Fruit fly (Drosophila melanogaster) whole organism, wandering third instar larva: Measurements from ENCODE around the gene Hipk.
A peak's percentile ranks its signal among the peaks of the same experiment; 100 is the strongest.

Source experiments
- Abd-B ChIP-seq: fragments of >200 bp; optimal IDR thresholded peaks from 2 replicates; lab custom pipeline; 2017; ENCODE audit warnings: missing biosample characterization, missing genetic modification characterization
- CG9705 ChIP-seq: fragments of 200-800 bp; sonication (Bioruptor generic); optimal IDR thresholded peaks from 2 replicates; lab custom pipeline; 2018; ENCODE audit warnings: missing biosample characterization, mild to moderate bottlenecking, missing genetic modification characterization
- CrebA ChIP-seq: fragments of 200-800 bp; sonication (Bioruptor generic); optimal IDR thresholded peaks from 2 replicates; lab custom pipeline; 2016; ENCODE audit warnings: missing biosample characterization, mild to moderate bottlenecking, missing genetic modification characterization, borderline replicate concordance
- Dfd ChIP-seq: fragments of >200 bp; optimal IDR thresholded peaks from 2 replicates; lab custom pipeline; 2017; ENCODE audit warnings: missing biosample characterization, missing genetic modification characterization
- Dif ChIP-seq: fragments of 200-275, 200-300 bp; sonication (Bioruptor generic); optimal IDR thresholded peaks from 2 replicates; lab custom pipeline; 2018; ENCODE audit warnings: missing biosample characterization, missing genetic modification characterization; ENCODE audit not compliant: partially characterized antibody
- GATAd ChIP-seq: sonication (Bioruptor generic); optimal IDR thresholded peaks from 2 replicates; lab custom pipeline; 2016; ENCODE audit warnings: missing biosample characterization, missing genetic modification characterization
- HLH106 ChIP-seq: fragments of 200-800 bp; optimal IDR thresholded peaks from 3 replicates; lab custom pipeline; 2019; ENCODE audit warnings: missing biosample characterization, mild to moderate bottlenecking, missing genetic modification characterization, moderate library complexity
- Hnf4 ChIP-seq: fragments of 200-800 bp; sonication (Bioruptor generic); optimal IDR thresholded peaks from 2 replicates; lab custom pipeline; 2016; ENCODE audit warnings: missing biosample characterization, mild to moderate bottlenecking, missing genetic modification characterization
- Hr78 ChIP-seq: fragments of >200 bp; optimal IDR thresholded peaks from 2 replicates; lab custom pipeline; 2017; ENCODE audit warnings: missing biosample characterization, missing genetic modification characterization
- Hr83 ChIP-seq: fragments of 200-300 bp; sonication (Bioruptor generic); optimal IDR thresholded peaks from 2 replicates; lab custom pipeline; 2016; ENCODE audit warnings: missing biosample characterization, mild to moderate bottlenecking, missing genetic modification characterization, moderate library complexity; ENCODE audit not compliant: poor library complexity, severe bottlenecking
- Jra ChIP-seq: sonication (Bioruptor generic); optimal IDR thresholded peaks from 2 replicates; lab custom pipeline; 2016; ENCODE audit warnings: missing biosample characterization, missing genetic modification characterization
- Mio ChIP-seq: sonication (Bioruptor generic); optimal IDR thresholded peaks from 2 replicates; lab custom pipeline; 2016; ENCODE audit warnings: missing biosample characterization, missing genetic modification characterization
- Myc ChIP-seq: fragments of >200 bp; optimal IDR thresholded peaks from 2 replicates; lab custom pipeline; 2017
- N ChIP-seq: fragments of >200 bp; optimal IDR thresholded peaks from 2 replicates; lab custom pipeline; 2018; ENCODE audit warnings: missing biosample characterization, missing external identifiers, missing genetic modification characterization
- OdsH ChIP-seq: fragments of 200-800 bp; sonication (Bioruptor generic); optimal IDR thresholded peaks from 2 replicates; lab custom pipeline; 2016; ENCODE audit warnings: missing biosample characterization, mild to moderate bottlenecking, missing genetic modification characterization
- Rel ChIP-seq, 2 experiments: fragments of 200-800 bp; sonication (Bioruptor generic) in 1 of 2; optimal IDR thresholded peaks; 2 replicates in 1 of 2; 3 replicates in 1 of 2; lab custom pipeline; 2016 to 2019; ENCODE audit warnings: mild to moderate bottlenecking in 2 of 2, missing biosample characterization in 2 of 2, missing genetic modification characterization in 2 of 2, moderate library complexity in 1 of 2
- Sp1 ChIP-seq: fragments of 200-800 bp; sonication (Bioruptor generic); optimal IDR thresholded peaks from 3 replicates; lab custom pipeline; 2019; ENCODE audit warnings: missing biosample characterization, mild to moderate bottlenecking, missing genetic modification characterization, moderate library complexity
- br ChIP-seq: fragments of 200-800 bp; sonication (Bioruptor generic); optimal IDR thresholded peaks from 2 replicates; lab custom pipeline; 2016; ENCODE audit warnings: missing biosample characterization, missing genetic modification characterization
- brk ChIP-seq: fragments of 200-800 bp; sonication (Bioruptor generic); optimal IDR thresholded peaks from 2 replicates; lab custom pipeline; 2016; ENCODE audit warnings: missing biosample characterization, mild to moderate bottlenecking, missing genetic modification characterization
- dl ChIP-seq, 2 experiments: fragments of 175-275, 200-275 bp in 1 of 2; fragments of 200-275 bp in 1 of 2; sonication (Bioruptor generic); optimal IDR thresholded peaks; lab custom pipeline; 2018; ENCODE audit warnings: mild to moderate bottlenecking in 2 of 2, missing biosample characterization in 2 of 2, missing genetic modification characterization in 2 of 2, moderate library complexity in 2 of 2; ENCODE audit not compliant: partially characterized antibody in 2 of 2, insufficient read depth in 1 of 2
- dmrt93B ChIP-seq: fragments of 200-800 bp; sonication (Bioruptor generic); optimal IDR thresholded peaks from 2 replicates; lab custom pipeline; 2018; ENCODE audit warnings: missing biosample characterization, mild to moderate bottlenecking, missing genetic modification characterization
- dsf ChIP-seq: sonication (Bioruptor generic); optimal IDR thresholded peaks from 2 replicates; lab custom pipeline; 2016; ENCODE audit warnings: missing biosample characterization, missing genetic modification characterization, borderline replicate concordance
- ey ChIP-seq: fragments of 200-800 bp; sonication (Bioruptor generic); optimal IDR thresholded peaks from 2 replicates; lab custom pipeline; 2016; ENCODE audit warnings: missing biosample characterization, missing genetic modification characterization
- foxo ChIP-seq, 2 experiments: fragments of 200-800 bp; sonication (Bioruptor generic); optimal IDR thresholded peaks; 2 replicates in 1 of 2; 3 replicates in 1 of 2; lab custom pipeline; 2016 to 2017; ENCODE audit warnings: missing biosample characterization in 2 of 2, missing genetic modification characterization in 2 of 2
- fru ChIP-seq: fragments of 200-800 bp; sonication (Bioruptor generic); optimal IDR thresholded peaks from 3 replicates; lab custom pipeline; 2016; ENCODE audit warnings: missing biosample characterization, mild to moderate bottlenecking, missing genetic modification characterization
- h ChIP-seq: fragments of 200-800 bp; sonication (Bioruptor generic); optimal IDR thresholded peaks from 3 replicates; lab custom pipeline; 2016; ENCODE audit warnings: missing biosample characterization, mild to moderate bottlenecking, missing genetic modification characterization
- jim ChIP-seq: fragments of 175-275, 200-325 bp; sonication (Bioruptor generic); optimal IDR thresholded peaks from 2 replicates; lab custom pipeline; 2016; ENCODE audit warnings: missing biosample characterization, mild to moderate bottlenecking, missing genetic modification characterization
- pan ChIP-seq: fragments of >200 bp; optimal IDR thresholded peaks from 2 replicates; lab custom pipeline; 2017
- psq ChIP-seq: fragments of 200-800 bp; sonication (Bioruptor generic); optimal IDR thresholded peaks from 3 replicates; lab custom pipeline; 2017; ENCODE audit warnings: missing biosample characterization, mild to moderate bottlenecking, missing genetic modification characterization, moderate library complexity
- rgr ChIP-seq: fragments of 200-800 bp; sonication (Bioruptor generic); optimal IDR thresholded peaks from 3 replicates; lab custom pipeline; 2016; ENCODE audit warnings: missing biosample characterization, mild to moderate bottlenecking, missing genetic modification characterization
- sage ChIP-seq: fragments of 200-800 bp; sonication (Bioruptor generic); optimal IDR thresholded peaks from 2 replicates; lab custom pipeline; 2016; ENCODE audit warnings: missing biosample characterization, mild to moderate bottlenecking, missing genetic modification characterization
- sv ChIP-seq: fragments of 200-800 bp; sonication (Bioruptor generic); optimal IDR thresholded peaks from 3 replicates; lab custom pipeline; 2016; ENCODE audit warnings: missing biosample characterization, missing genetic modification characterization
- tai ChIP-seq: sonication (Bioruptor generic); optimal IDR thresholded peaks from 2 replicates; lab custom pipeline; 2016; ENCODE audit warnings: missing biosample characterization, missing genetic modification characterization
- usp ChIP-seq: fragments of >200 bp; optimal IDR thresholded peaks from 2 replicates; lab custom pipeline; 2017; ENCODE audit warnings: missing biosample characterization, missing genetic modification characterization
- woc ChIP-seq: sonication (Bioruptor generic); optimal IDR thresholded peaks from 2 replicates; lab custom pipeline; 2016; ENCODE audit warnings: missing biosample characterization, mild to moderate bottlenecking, missing genetic modification characterization

Hipk gene

DNA sequence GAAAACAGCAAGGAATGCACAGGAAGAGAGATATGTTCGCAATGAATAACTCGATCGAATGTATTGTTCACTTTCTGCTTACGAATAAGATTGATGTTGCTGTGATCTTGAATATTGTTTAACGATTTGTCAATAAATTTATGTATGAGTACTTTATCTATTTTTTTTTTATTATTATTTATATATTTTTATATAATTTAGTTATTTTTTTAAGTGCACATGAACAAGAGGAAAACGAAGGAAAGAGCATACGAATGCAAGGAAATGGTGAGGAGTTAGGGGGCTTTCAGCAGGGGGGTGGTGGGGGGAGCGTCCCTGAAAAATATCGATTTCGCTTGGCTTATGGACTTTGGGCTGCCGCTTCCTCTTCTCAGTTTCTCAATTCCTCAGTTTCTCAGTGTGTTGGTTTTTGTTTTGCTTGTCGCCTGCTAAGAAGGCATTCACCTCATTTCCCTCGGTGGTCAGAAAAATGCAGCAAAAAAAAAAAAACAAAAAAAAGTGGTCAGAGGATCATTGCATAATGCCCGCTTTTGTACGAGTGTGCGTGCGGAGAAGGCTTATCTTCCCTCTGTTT, 11.5 kb upstream of the Hipk start (continued):
- TF ChIP-seq Myc (lab: Kevin White, UChicago) (no peak), h (no peak), Dif (no peak), Hr78 (GFP tag; lab: Kevin White, UChicago) (no peak), OdsH (GFP tag; lab: Kevin White, UChicago) (peak; percentile 15)

DNA sequence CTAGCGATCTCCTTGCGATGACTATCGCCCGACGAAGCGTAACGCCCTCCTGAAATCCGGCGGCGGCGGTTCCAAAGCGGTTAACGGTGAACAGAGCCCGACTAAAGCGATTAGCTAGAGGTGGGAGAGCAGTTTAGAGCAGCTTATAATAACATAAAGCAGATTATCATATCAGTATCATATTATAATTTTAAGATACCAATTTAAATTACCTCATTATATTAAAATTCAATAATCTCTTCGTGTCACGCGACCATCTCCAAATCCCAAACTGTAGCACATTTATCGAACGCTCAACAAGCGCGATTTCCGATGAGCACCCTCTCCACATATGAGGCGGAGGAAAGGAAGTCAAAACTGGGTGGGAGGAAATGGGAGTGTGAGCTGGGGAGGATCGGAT, 9.1 kb upstream of the Hipk start:
- TF ChIP-seq usp (no peak), h (peak; percentile 11), br (GFP tag; lab: Kevin White, UChicago) (no peak), Abd-B (GFP tag; lab: Kevin White, UChicago) (no peak), foxo (GFP tag; optimal IDR thresholded peaks at IDR 0.05; lab: Kevin White, UChicago) (peak in 1 of 2 experiments; percentile 13), brk (GFP tag; lab: Kevin White, UChicago) (no peak), ey (GFP tag; lab: Kevin White, UChicago) (no peak), dl (GFP tag; optimal IDR thresholded peaks at IDR 0.05; lab: Kevin White, UChicago; ENCODE audit: insufficient read depth in 1 of 2, partially characterized antibody in 2 of 2) (no peak), Mio (GFP tag; lab: Kevin White, UChicago) (no peak), woc (GFP tag; lab: Kevin White, UChicago) (no peak), psq (no peak), Jra (GFP tag; lab: Kevin White, UChicago) (no peak), Dfd (GFP tag; lab: Kevin White, UChicago) (no peak), sage (GFP tag; lab: Kevin White, UChicago) (no peak), fru (GFP tag; lab: Kevin White, UChicago) (no peak)
- TF ChIP-seq, all 38 proteins: peak for 2

DNA sequence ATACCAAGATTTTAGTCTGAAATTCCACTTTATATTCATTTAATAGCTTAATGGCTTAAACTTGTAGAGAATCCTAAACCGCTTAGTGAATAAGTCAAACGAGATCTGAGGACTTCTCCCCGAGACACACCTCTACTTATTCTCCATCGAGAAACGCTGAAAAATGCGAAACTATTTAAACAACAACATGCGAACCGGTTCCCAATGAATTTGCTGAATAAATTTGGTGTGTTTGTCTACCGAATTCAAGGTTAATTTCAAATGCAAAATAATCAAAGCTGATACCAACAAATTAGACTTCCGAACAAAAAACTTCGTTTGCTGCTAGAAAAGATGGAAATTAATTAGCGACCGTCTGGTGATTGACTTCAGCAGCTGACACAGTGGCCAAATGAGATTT, 6.8 kb upstream of the Hipk start:
- no peak for TF ChIP-seq Hnf4
- no peak for TF ChIP-seq h
- no peak for TF ChIP-seq Dif
- TF ChIP-seq woc (GFP tag; lab: Kevin White, UChicago), result no peak
- no peak for TF ChIP-seq dsf (GFP tag; lab: Kevin White, UChicago)
- no peak for TF ChIP-seq jim (GFP tag; lab: Kevin White, UChicago)
- TF ChIP-seq tai (GFP tag; lab: Kevin White, UChicago), result no peak
- no peak for TF ChIP-seq Sp1 (GFP tag; lab: Kevin White, UChicago)
- TF ChIP-seq CrebA (GFP tag; lab: Kevin White, UChicago), result no peak
- no peak for TF ChIP-seq psq
- no peak for TF ChIP-seq br (GFP tag; lab: Kevin White, UChicago)

DNA sequence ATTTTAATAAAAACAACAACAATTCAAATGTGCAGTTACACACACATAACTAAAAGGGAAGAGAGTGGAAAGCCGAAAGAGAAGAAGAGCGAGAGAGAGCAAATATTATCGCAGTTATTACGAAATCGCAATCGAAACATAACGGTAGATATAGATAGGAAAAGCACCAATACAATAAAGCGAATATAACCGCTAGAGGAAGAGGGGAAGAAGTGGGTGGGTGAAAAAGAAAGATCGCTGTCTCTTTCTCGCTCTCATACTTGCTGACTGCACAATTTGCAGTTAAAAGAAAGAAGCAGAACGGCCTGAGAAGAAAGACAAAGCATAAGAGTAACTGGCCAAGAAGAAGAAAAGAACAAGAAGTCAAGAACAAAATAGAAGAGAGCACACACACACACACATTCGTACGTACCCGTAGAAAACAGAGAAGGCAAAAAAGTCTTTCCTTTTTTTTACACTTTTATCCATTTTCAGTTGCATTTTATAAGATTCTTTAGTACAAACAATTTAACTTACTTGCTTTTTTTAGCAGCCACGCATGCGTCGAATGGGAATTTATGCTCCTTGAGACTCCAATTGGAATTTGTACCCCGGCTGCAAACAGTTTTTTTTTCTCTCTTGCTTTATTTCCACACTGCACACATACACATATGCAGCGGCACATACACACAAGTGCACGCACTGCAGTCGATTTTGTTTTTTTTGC, 3.3 kb upstream of the Hipk start:
- TF ChIP-seq Sp1 (GFP tag; lab: Kevin White, UChicago), result peak; percentile 19
- peak; percentile 58 for TF ChIP-seq Hnf4
- no peak for TF ChIP-seq jim (GFP tag; lab: Kevin White, UChicago)
- TF ChIP-seq psq, result peak; percentile 67

DNA sequence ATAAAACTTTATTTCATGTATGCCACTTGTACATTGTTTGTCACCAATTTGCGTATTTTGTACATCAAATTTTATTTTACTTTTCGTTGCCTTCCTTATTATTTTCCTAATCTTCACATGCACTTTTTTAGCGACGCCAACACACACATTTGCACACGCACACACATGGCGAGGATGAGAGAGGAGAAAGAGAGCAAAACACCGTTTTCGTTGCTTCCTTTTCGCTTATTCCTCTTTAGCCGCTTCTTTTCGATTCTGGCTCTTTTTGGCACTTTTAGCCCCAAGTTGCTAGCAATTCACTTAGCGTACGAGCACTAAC, 2.8 kb upstream of the Hipk start:
- TF ChIP-seq tai (GFP tag; lab: Kevin White, UChicago) (no peak), Mio (GFP tag; lab: Kevin White, UChicago) (no peak), N (GFP tag; lab: Kevin White, UChicago) (peak; percentile 36)

DNA sequence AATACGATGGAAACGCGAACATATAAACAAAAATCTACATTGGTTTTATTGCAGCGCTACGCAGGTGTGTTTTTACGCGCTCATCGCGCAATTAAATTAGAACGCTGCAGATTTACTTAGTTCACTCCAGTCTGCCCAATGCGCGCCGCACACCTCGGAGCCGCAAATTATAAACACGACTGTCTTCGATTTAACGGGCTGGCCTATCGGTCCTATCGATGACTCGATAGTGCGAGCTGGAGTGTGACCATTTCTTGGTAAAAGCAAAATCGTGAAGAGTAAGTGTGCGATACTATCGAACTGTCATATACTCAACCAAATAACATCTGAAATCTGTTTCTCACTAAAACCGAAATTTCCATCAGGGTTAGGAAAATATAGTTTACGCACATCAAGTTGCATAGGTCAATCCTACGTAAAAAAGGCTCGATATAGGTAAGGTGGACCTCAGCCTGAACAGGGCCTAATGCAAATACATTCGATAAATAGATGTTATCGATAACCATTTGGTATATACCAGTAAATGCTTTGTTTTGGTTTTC, 2.4 kb upstream of the Hipk start, which contains the start of the genes klar and BORCS6:
Gene klar, minus strand, starts transcription at position 183 of the 542 bp plus-strand sequence.
Gene BORCS6, plus strand, starts transcription at position 420 of the 542 bp plus-strand sequence.
- TF ChIP-seq fru (GFP tag; lab: Kevin White, UChicago) (peak; percentile 41), usp (no peak), Sp1 (GFP tag; lab: Kevin White, UChicago) (peak; percentile 23), GATAd (no peak), pan (no peak), dsf (GFP tag; lab: Kevin White, UChicago) (no peak), rgr (GFP tag; lab: Kevin White, UChicago) (peak; percentile 33), psq (peak; percentile 81), br (GFP tag; lab: Kevin White, UChicago) (no peak), sv (GFP tag; lab: Kevin White, UChicago) (peak; percentile 68), foxo (GFP tag; optimal IDR thresholded peaks at IDR 0.05; lab: Kevin White, UChicago) (peak in 1 of 2 experiments; percentile 48), h (peak; percentile 38), tai (GFP tag; lab: Kevin White, UChicago) (peak; percentile 59), Jra (GFP tag; lab: Kevin White, UChicago) (peak; percentile 35), dmrt93B (GFP tag; lab: Kevin White, UChicago) (peak; percentile 13), woc (GFP tag; lab: Kevin White, UChicago) (peak; percentile 66), ey (GFP tag; lab: Kevin White, UChicago) (peak; percentile 41), jim (GFP tag; lab: Kevin White, UChicago) (no peak), Rel (GFP tag; optimal IDR thresholded peaks at IDR 0.05; lab: Kevin White, UChicago) (no peak), Rel (tag; optimal IDR thresholded peaks at IDR 0.05; lab: Kevin White, UChicago) (no peak), Hnf4 (peak; percentile 58), HLH106 (tag; lab: Kevin White, UChicago) (peak; percentile 50), OdsH (GFP tag; lab: Kevin White, UChicago) (peak; percentile 12), Myc (lab: Kevin White, UChicago) (peak; percentile 15), CG9705 (GFP tag; lab: Kevin White, UChicago) (peak; percentile 38), Hr83 (GFP tag; lab: Kevin White, UChicago) (peak; percentile 51)
